Worm (Caenorhabditis elegans): Measurements from ENCODE around the gene F54A3.2.
"Not testable (repeated sequence)": the region's sequence is repeated elsewhere in the genome, so short reads cannot be mapped to it uniquely, and the experiment has no call there.

F54A3.2 gene

ce11 chrII:2279839-2280238 is 36.4 kb downstream of the F54A3.2 start, which contains the start of gene K09F6.11:
K09F6.11 (plus strand) TSS chrII:2280139.
- TF ChIP-seq tbx-37 (GFP tag; conservative IDR thresholded peaks at IDR 0.05): no peak
- TF ChIP-seq hmbx-1 (tag; optimal IDR thresholded peaks at IDR 0.05): no peak
- TF ChIP-seq ceh-36 (tag; optimal IDR thresholded peaks at IDR 0.05): no peak
- TF ChIP-seq hnd-1 (tag; optimal IDR thresholded peaks at IDR 0.05): no peak
- no peak for TF ChIP-seq tra-4 (tag; optimal IDR thresholded peaks at IDR 0.05)
- no peak for TF ChIP-seq F13C5.2 (tag; optimal IDR thresholded peaks at IDR 0.05)
- no peak for TF ChIP-seq sea-1 (GFP tag; conservative IDR thresholded peaks at IDR 0.05)
- no peak for TF ChIP-seq B0310.2 (tag; optimal IDR thresholded peaks at IDR 0.05)
- no peak for TF ChIP-seq flt-1 (GFP tag; IDR thresholded peaks at IDR 0.05)
- no peak for TF ChIP-seq aly-1 (tag; optimal IDR thresholded peaks at IDR 0.05)

ce11 chrII:2282599-2282998 is 39.2 kb downstream of the F54A3.2 start, which contains the start of gene K09F6.9:
K09F6.9 (minus strand) TSS chrII:2282699.
- not testable (repeated sequence) for TF ChIP-seq pes-1 (GFP tag; IDR thresholded peaks at IDR 0.05); B0310.2 (tag; optimal IDR thresholded peaks at IDR 0.05); tbx-11 (GFP tag; IDR thresholded peaks at IDR 0.05)

- TF ChIP-seq sea-1 (GFP tag; conservative IDR thresholded peaks at IDR 0.05): no peak
- TF ChIP-seq B0310.2 (tag; optimal IDR thresholded peaks at IDR 0.05): no peak
- TF ChIP-seq ets-7 (tag; optimal IDR thresholded peaks at IDR 0.05): no peak
- TF ChIP-seq tbx-11 (GFP tag; IDR thresholded peaks at IDR 0.05): no peak
- no peak for TF ChIP-seq aly-1 (tag; optimal IDR thresholded peaks at IDR 0.05)
Observed at ce11 chrII:2284703-2285102, 41.3 kb downstream of the F54A3.2 start.

- no peak for TF ChIP-seq scrt-1 (GFP tag; IDR thresholded peaks at IDR 0.05)
- TF ChIP-seq aly-1 (tag; optimal IDR thresholded peaks at IDR 0.05): no peak
Observed at ce11 chrII:2288798-2289197, 45.4 kb downstream of the F54A3.2 start, which contains the start of the genes K09F6.10 and K09F6.13. K09F6.10 (minus strand) TSS chrII:2288883. K09F6.13 (plus strand) TSS chrII:2289114.

ce11 chrII:2289441-2289840 is 46.0 kb downstream of the F54A3.2 start:
- no peak for TF ChIP-seq aly-1 (tag; optimal IDR thresholded peaks at IDR 0.05)
- no peak for TF ChIP-seq tbx-11 (GFP tag; IDR thresholded peaks at IDR 0.05)

ce11 chrII:2292027-2292426 is 48.6 kb downstream of the F54A3.2 start, which contains the start of gene K09F6.7:
K09F6.7 (minus strand) TSS chrII:2292127.
- TF ChIP-seq sea-1 (GFP tag; conservative IDR thresholded peaks at IDR 0.05): no peak
- TF ChIP-seq aly-1 (tag; optimal IDR thresholded peaks at IDR 0.05): no peak
- TF ChIP-seq tra-4 (tag; optimal IDR thresholded peaks at IDR 0.05): no peak
- TF ChIP-seq hnd-1 (tag; optimal IDR thresholded peaks at IDR 0.05): no peak
- TF ChIP-seq ceh-13 (GFP tag; optimal IDR thresholded peaks at IDR 0.05): no peak
- TF ChIP-seq hmg-4 (GFP tag; optimal IDR thresholded peaks at IDR 0.05): no peak
- no peak for TF ChIP-seq scrt-1 (GFP tag; IDR thresholded peaks at IDR 0.05)
- no peak for TF ChIP-seq ets-7 (tag; optimal IDR thresholded peaks at IDR 0.05)
- TF ChIP-seq flt-1 (GFP tag; IDR thresholded peaks at IDR 0.05): no peak
- no peak for TF ChIP-seq ceh-36 (tag; optimal IDR thresholded peaks at IDR 0.05)
- TF ChIP-seq tbx-37 (GFP tag; conservative IDR thresholded peaks at IDR 0.05): no peak
- no peak for TF ChIP-seq tbx-11 (GFP tag; IDR thresholded peaks at IDR 0.05)

ce11 chrII:2292549-2292948 is 49.1 kb downstream of the F54A3.2 start:
- no peak for TF ChIP-seq ets-7 (tag; optimal IDR thresholded peaks at IDR 0.05)
- TF ChIP-seq scrt-1 (GFP tag; IDR thresholded peaks at IDR 0.05): no peak
- no peak for TF ChIP-seq ama-1 (optimal IDR thresholded peaks at IDR 0.05)
- no peak for TF ChIP-seq hmg-4 (GFP tag; optimal IDR thresholded peaks at IDR 0.05)
- no peak for TF ChIP-seq tbx-11 (GFP tag; IDR thresholded peaks at IDR 0.05)
- no peak for TF ChIP-seq pes-1 (GFP tag; IDR thresholded peaks at IDR 0.05)
- TF ChIP-seq tra-4 (tag; optimal IDR thresholded peaks at IDR 0.05): no peak
- TF ChIP-seq hnd-1 (tag; optimal IDR thresholded peaks at IDR 0.05): no peak
- no peak for TF ChIP-seq sea-1 (GFP tag; conservative IDR thresholded peaks at IDR 0.05)
- no peak for TF ChIP-seq ceh-36 (tag; optimal IDR thresholded peaks at IDR 0.05)
- no peak for TF ChIP-seq aly-1 (tag; optimal IDR thresholded peaks at IDR 0.05)
- no peak for TF ChIP-seq tbx-37 (GFP tag; conservative IDR thresholded peaks at IDR 0.05)
- no peak for TF ChIP-seq B0310.2 (tag; optimal IDR thresholded peaks at IDR 0.05)
- TF ChIP-seq hmbx-1 (tag; optimal IDR thresholded peaks at IDR 0.05): no peak
- no peak for TF ChIP-seq F13C5.2 (tag; optimal IDR thresholded peaks at IDR 0.05)

- TF ChIP-seq tbx-11 (GFP tag; IDR thresholded peaks at IDR 0.05) (no peak), flt-1 (GFP tag; IDR thresholded peaks at IDR 0.05) (no peak), hmbx-1 (tag; optimal IDR thresholded peaks at IDR 0.05) (no peak), ceh-36 (tag; optimal IDR thresholded peaks at IDR 0.05) (no peak), pes-1 (GFP tag; IDR thresholded peaks at IDR 0.05) (no peak), F13C5.2 (tag; optimal IDR thresholded peaks at IDR 0.05) (no peak), ets-7 (tag; optimal IDR thresholded peaks at IDR 0.05) (no peak), ama-1 (optimal IDR thresholded peaks at IDR 0.05) (no peak), hmg-4 (GFP tag; optimal IDR thresholded peaks at IDR 0.05) (no peak), tra-4 (tag; optimal IDR thresholded peaks at IDR 0.05) (no peak), tbx-37 (GFP tag; conservative IDR thresholded peaks at IDR 0.05) (no peak), scrt-1 (GFP tag; IDR thresholded peaks at IDR 0.05) (no peak), B0310.2 (tag; optimal IDR thresholded peaks at IDR 0.05) (no peak), sea-1 (GFP tag; conservative IDR thresholded peaks at IDR 0.05) (no peak)
Observed at ce11 chrII:2295817-2296315, 52.4 kb downstream of the F54A3.2 start, which contains the start of gene fbxc-25. fbxc-25 (minus strand) TSS chrII:2296265.

- TF ChIP-seq tbx-37 (GFP tag; conservative IDR thresholded peaks at IDR 0.05) (no peak), F13C5.2 (tag; optimal IDR thresholded peaks at IDR 0.05) (no peak), ceh-13 (GFP tag; optimal IDR thresholded peaks at IDR 0.05) (no peak), ets-7 (tag; optimal IDR thresholded peaks at IDR 0.05) (no peak), tra-4 (tag; optimal IDR thresholded peaks at IDR 0.05) (no peak), ama-1 (optimal IDR thresholded peaks at IDR 0.05) (no peak)
Observed at ce11 chrII:2298742-2299141, 55.3 kb downstream of the F54A3.2 start, which contains the start of gene B0281.4. B0281.4 (minus strand) TSS chrII:2298842.

All from whole organism, early embryonic.